Worm (Caenorhabditis elegans): Measurements from ENCODE around the gene lin-37.

ce11 chrIII:7112285-7112684 is 39.9 kb upstream of the lin-37 start:
- TF ChIP-seq pha-4 (tag; optimal IDR thresholded peaks at IDR 0.05) (no peak), flh-1 (GFP tag; optimal IDR thresholded peaks at IDR 0.05) (no peak), elt-1 (tag; optimal IDR thresholded peaks at IDR 0.05; ENCODE audit: borderline replicate concordance, insufficient read depth) (no peak), snpc-4 (tag; optimal IDR thresholded peaks at IDR 0.05) (no peak), mep-1 (tag; optimal IDR thresholded peaks at IDR 0.05) (no peak), lin-13 (tag; optimal IDR thresholded peaks at IDR 0.05) (no peak)

Data from whole organism, mixed stage, embryonic.